Fruit fly (Drosophila melanogaster) whole organism, embryonic: ENCODE measurements around the gene CG42237.
A peak's percentile ranks its signal among the peaks of the same experiment; 100 is the strongest.

Experiments
- Awh ChIP-seq: fragments of 200-800 bp; sonication (Bioruptor generic); IDR thresholded peaks from 2 replicates; pipeline ENCODE4, ENCODE4 v1.3.6; 2022; ENCODE audit warnings: missing biosample characterization, missing genetic modification characterization
- CG10267 ChIP-seq: fragments of 200-800 bp; sonication (Bioruptor generic); optimal IDR thresholded peaks from 2 replicates; lab custom pipeline; 2018; ENCODE audit warnings: missing biosample characterization, mild to moderate bottlenecking, missing genetic modification characterization, moderate library complexity
- CG10366 ChIP-seq: fragments of 200-800 bp; sonication (Bioruptor generic); IDR thresholded peaks from 2 replicates; pipeline ENCODE4 v1.3.6; 2022; ENCODE audit warnings: missing biosample characterization, missing genetic modification characterization
- CG11247 ChIP-seq: fragments of 200-800 bp; sonication (Bioruptor generic); IDR thresholded peaks from 2 replicates; pipeline ENCODE4 v1.3.6; 2022; ENCODE audit warnings: missing biosample characterization, missing genetic modification characterization
- CG11398 ChIP-seq: fragments of 200-800 bp; sonication (Bioruptor generic); optimal IDR thresholded peaks from 2 replicates; lab custom pipeline; 2016; ENCODE audit warnings: missing biosample characterization, missing genetic modification characterization
- CG11695 ChIP-seq: fragments of 200-800 bp; sonication (Bioruptor generic); IDR thresholded peaks from 3 replicates; pipeline ENCODE4 v1.3.6; 2022; ENCODE audit warnings: missing biosample characterization, missing genetic modification characterization
- CG12071 ChIP-seq: fragments of 200-800 bp; sonication (Bioruptor generic); optimal IDR thresholded peaks from 3 replicates; lab custom pipeline; 2018; ENCODE audit warnings: missing biosample characterization, mild to moderate bottlenecking, missing genetic modification characterization
- CG15601 ChIP-seq: fragments of 200-800 bp; sonication (Bioruptor generic); optimal IDR thresholded peaks from 3 replicates; lab custom pipeline; 2019; ENCODE audit warnings: missing biosample characterization, mild to moderate bottlenecking, missing genetic modification characterization, moderate library complexity
- CG17361 ChIP-seq: fragments of 200-800 bp; sonication (Bioruptor generic); IDR thresholded peaks from 3 replicates; pipeline ENCODE4 v1.3.6; 2022; ENCODE audit warnings: missing biosample characterization, missing genetic modification characterization
- CG17385 ChIP-seq: fragments of 200-800 bp; sonication (Bioruptor generic); optimal IDR thresholded peaks from 3 replicates; lab custom pipeline; 2018; ENCODE audit warnings: missing biosample characterization, mild to moderate bottlenecking, missing genetic modification characterization
- CG1832 ChIP-seq: fragments of 200-800 bp; sonication (Bioruptor generic); optimal IDR thresholded peaks from 2 replicates; lab custom pipeline; 2017; ENCODE audit warnings: missing biosample characterization, mild to moderate bottlenecking, missing genetic modification characterization, inconsistent platforms
- CG18764 ChIP-seq: fragments of 200-800 bp; sonication (Bioruptor generic); optimal IDR thresholded peaks from 3 replicates; lab custom pipeline; 2016; ENCODE audit warnings: missing biosample characterization, missing genetic modification characterization
- CG2120 ChIP-seq: fragments of 200-800 bp; sonication (Bioruptor generic); optimal IDR thresholded peaks from 3 replicates; lab custom pipeline; 2016; ENCODE audit warnings: missing biosample characterization, missing genetic modification characterization
- CG32532 ChIP-seq: fragments of 200-800 bp; sonication (Bioruptor generic); IDR thresholded peaks from 2 replicates; pipeline ENCODE4 v1.3.6; 2022; ENCODE audit warnings: missing biosample characterization, missing genetic modification characterization
- CG3281 ChIP-seq: fragments of 200-800 bp; sonication (Bioruptor generic); optimal IDR thresholded peaks from 3 replicates; lab custom pipeline; 2017; ENCODE audit warnings: missing biosample characterization, mild to moderate bottlenecking, missing genetic modification characterization
- CG4404 ChIP-seq: fragments of 200-800 bp; sonication (Bioruptor generic); IDR thresholded peaks from 2 replicates; pipeline ENCODE4 v1.3.6; 2022; ENCODE audit warnings: missing biosample characterization, missing genetic modification characterization
- CG4424 ChIP-seq: fragments of 200-800 bp; sonication (Bioruptor generic); optimal IDR thresholded peaks from 3 replicates; lab custom pipeline; 2016; ENCODE audit warnings: missing biosample characterization, missing genetic modification characterization
- CG5245 ChIP-seq: fragments of 200-800 bp; sonication (Bioruptor generic); optimal IDR thresholded peaks from 3 replicates; lab custom pipeline; 2016; ENCODE audit warnings: missing biosample characterization, missing genetic modification characterization
- CG6272 ChIP-seq: fragments of 200-800 bp; sonication (Bioruptor generic); IDR thresholded peaks from 2 replicates; pipeline ENCODE4 v1.3.6; 2022; ENCODE audit warnings: missing biosample characterization, missing genetic modification characterization
- CG9817 ChIP-seq: fragments of 200-800 bp; sonication (Bioruptor generic); optimal IDR thresholded peaks from 2 replicates; lab custom pipeline; 2018; ENCODE audit warnings: missing biosample characterization, mild to moderate bottlenecking, missing genetic modification characterization, moderate library complexity
- CkIIα-i1 ChIP-seq: fragments of 200-800 bp; sonication (Bioruptor generic); IDR thresholded peaks from 2 replicates; pipeline ENCODE4 v1.3.6; 2022; ENCODE audit warnings: missing biosample characterization, missing genetic modification characterization
- CrebB ChIP-seq: fragments of 200-800 bp; sonication (Bioruptor generic); optimal IDR thresholded peaks from 3 replicates; lab custom pipeline; 2018; ENCODE audit warnings: missing biosample characterization, mild to moderate bottlenecking, missing genetic modification characterization
- Dip2 ChIP-seq: fragments of 200-800 bp; sonication (Bioruptor generic); IDR thresholded peaks from 2 replicates; pipeline ENCODE4 v1.3.6; 2022; ENCODE audit warnings: missing biosample characterization, missing genetic modification characterization
- Hmr ChIP-seq: fragments of 200-800 bp; sonication (Bioruptor generic); optimal IDR thresholded peaks from 3 replicates; lab custom pipeline; 2017; ENCODE audit warnings: mild to moderate bottlenecking, missing biosample characterization, missing genetic modification reagents, missing genetic modification characterization
- Hmx ChIP-seq: fragments of 200-800 bp; sonication (Bioruptor generic); optimal IDR thresholded peaks from 2 replicates; lab custom pipeline; 2016; ENCODE audit warnings: missing biosample characterization, missing genetic modification characterization
- Lpt ChIP-seq: fragments of >200 bp; optimal IDR thresholded peaks from 2 replicates; lab custom pipeline; 2018; ENCODE audit warnings: missing biosample characterization, missing genetic modification characterization
- MESR4 ChIP-seq: fragments of 200-800 bp; sonication (Bioruptor generic); optimal IDR thresholded peaks from 2 replicates; lab custom pipeline; 2018; ENCODE audit warnings: missing biosample characterization, mild to moderate bottlenecking, missing genetic modification characterization, moderate library complexity
- Max ChIP-seq: fragments of 200-800 bp; sonication (Bioruptor generic); optimal IDR thresholded peaks from 2 replicates; lab custom pipeline; 2016; ENCODE audit warnings: missing biosample characterization, mild to moderate bottlenecking, missing genetic modification characterization
- NC2α ChIP-seq: fragments of 200-800 bp; sonication (Bioruptor generic); optimal IDR thresholded peaks from 2 replicates; lab custom pipeline; 2016; ENCODE audit warnings: missing biosample characterization, missing genetic modification characterization
- Nf-YA ChIP-seq: fragments of 200-800 bp; sonication (Bioruptor generic); IDR thresholded peaks from 2 replicates; pipeline ENCODE4 v1.3.6; 2022; ENCODE audit warnings: missing biosample characterization, missing genetic modification characterization
- Usf ChIP-seq: fragments of 200-800 bp; sonication (Bioruptor generic); optimal IDR thresholded peaks from 2 replicates; lab custom pipeline; 2017; ENCODE audit warnings: missing genotype, missing biosample characterization, missing genetic modification characterization
- al ChIP-seq: fragments of 200-800 bp; sonication (Bioruptor generic); IDR thresholded peaks from 2 replicates; pipeline ENCODE4 v1.3.6; 2022; ENCODE audit warnings: missing biosample characterization, missing genetic modification characterization
- ap ChIP-seq: fragments of 200-800 bp; sonication (Bioruptor generic); IDR thresholded peaks from 2 replicates; pipeline ENCODE4 v1.3.6; 2022; ENCODE audit warnings: missing biosample characterization, missing genetic modification characterization
- cg ChIP-seq: fragments of 200-800 bp; sonication (Bioruptor generic); optimal IDR thresholded peaks from 3 replicates; lab custom pipeline; 2019; ENCODE audit warnings: missing biosample characterization, mild to moderate bottlenecking, missing genetic modification characterization, moderate library complexity
- dati ChIP-seq: fragments of 200-800 bp; sonication (Bioruptor generic); IDR thresholded peaks from 2 replicates; pipeline ENCODE4 v1.3.6; 2022; ENCODE audit warnings: missing biosample characterization, missing genetic modification characterization
- esg ChIP-seq: fragments of 200-800 bp; sonication (Bioruptor generic); conservative IDR thresholded peaks from 2 replicates; pipeline ENCODE4 v1.3.6; 2022; ENCODE audit warnings: missing biosample characterization, missing genetic modification characterization
- eve ChIP-seq, 2 experiments: fragments of >200 bp; optimal IDR thresholded peaks; 2 replicates each; lab custom pipeline; 2017; ENCODE audit warnings: missing biosample characterization in 2 of 2, missing genetic modification characterization in 2 of 2
- hth ChIP-seq: fragments of >200 bp; optimal IDR thresholded peaks from 2 replicates; lab custom pipeline; 2017; ENCODE audit warnings: inconsistent platforms
- ken ChIP-seq: fragments of 200-800 bp; sonication (Bioruptor generic); IDR thresholded peaks from 3 replicates; pipeline ENCODE4 v1.3.6; 2022; ENCODE audit warnings: missing biosample characterization, missing genetic modification characterization
- nau ChIP-seq: fragments of 200-800 bp; sonication (Bioruptor generic); optimal IDR thresholded peaks from 3 replicates; lab custom pipeline; 2017; ENCODE audit warnings: missing biosample characterization, mild to moderate bottlenecking, missing genetic modification characterization, missing genetic modification reagents
- nerfin-1 ChIP-seq: fragments of 200-800 bp; sonication (Bioruptor generic); optimal IDR thresholded peaks from 3 replicates; lab custom pipeline; 2019; ENCODE audit warnings: missing biosample characterization, mild to moderate bottlenecking, missing genetic modification characterization, moderate library complexity
- pros ChIP-seq: fragments of 200-800 bp; sonication (Bioruptor generic); optimal IDR thresholded peaks from 3 replicates; lab custom pipeline; 2019; ENCODE audit warnings: missing biosample characterization, mild to moderate bottlenecking, missing genetic modification characterization, moderate library complexity
- ranshi ChIP-seq: fragments of 200-800 bp; sonication (Bioruptor generic); IDR thresholded peaks from 2 replicates; pipeline ENCODE4 v1.3.6; 2022; ENCODE audit warnings: missing biosample characterization, missing genetic modification characterization
- sc ChIP-seq, 3 experiments: fragments of >200 bp in 2 of 3; fragments of 200-800 bp in 1 of 3; sonication (Bioruptor generic) in 1 of 3; optimal IDR thresholded peaks; 2 replicates in 2 of 3; 3 replicates in 1 of 3; lab custom pipeline; 2017; ENCODE audit warnings: mild to moderate bottlenecking in 1 of 3, missing biosample characterization in 1 of 3, missing genetic modification characterization in 1 of 3, missing genetic modification reagents in 1 of 3
- sima ChIP-seq: fragments of 200-800 bp; sonication (Bioruptor generic); optimal IDR thresholded peaks from 2 replicates; lab custom pipeline; 2016; ENCODE audit warnings: missing biosample characterization, missing genetic modification characterization
- trem ChIP-seq: fragments of 200-800 bp; optimal IDR thresholded peaks from 3 replicates; lab custom pipeline; 2019; ENCODE audit warnings: missing biosample characterization, mild to moderate bottlenecking, missing genetic modification characterization, moderate library complexity
- trh ChIP-seq: fragments of 200-800 bp; sonication (Bioruptor generic); optimal IDR thresholded peaks from 2 replicates; lab custom pipeline; 2016; ENCODE audit warnings: missing biosample characterization, missing genetic modification characterization
- tup ChIP-seq: fragments of 200-800 bp; sonication (Bioruptor generic); optimal IDR thresholded peaks from 2 replicates; lab custom pipeline; 2016; ENCODE audit warnings: missing biosample characterization, mild to moderate bottlenecking, missing genetic modification characterization, moderate library complexity
- vnd ChIP-seq: fragments of 200-800 bp; sonication (Bioruptor generic); IDR thresholded peaks from 3 replicates; pipeline ENCODE4 v1.3.6; 2022; ENCODE audit warnings: missing biosample characterization, missing genetic modification characterization; ENCODE audit not compliant: partially characterized antibody
- wor ChIP-seq: fragments of 200-800 bp; sonication (Bioruptor generic); IDR thresholded peaks from 2 replicates; pipeline ENCODE4 v1.3.6; 2022; ENCODE audit warnings: missing biosample characterization, missing genetic modification characterization
- yki ChIP-seq: fragments of >200 bp; optimal IDR thresholded peaks from 3 replicates; lab custom pipeline; 2018
- zfh2 ChIP-seq: fragments of 200-800 bp; sonication (Bioruptor generic); optimal IDR thresholded peaks from 2 replicates; lab custom pipeline; 2016; ENCODE audit warnings: missing biosample characterization, missing genetic modification characterization

CG42237 gene

DNA sequence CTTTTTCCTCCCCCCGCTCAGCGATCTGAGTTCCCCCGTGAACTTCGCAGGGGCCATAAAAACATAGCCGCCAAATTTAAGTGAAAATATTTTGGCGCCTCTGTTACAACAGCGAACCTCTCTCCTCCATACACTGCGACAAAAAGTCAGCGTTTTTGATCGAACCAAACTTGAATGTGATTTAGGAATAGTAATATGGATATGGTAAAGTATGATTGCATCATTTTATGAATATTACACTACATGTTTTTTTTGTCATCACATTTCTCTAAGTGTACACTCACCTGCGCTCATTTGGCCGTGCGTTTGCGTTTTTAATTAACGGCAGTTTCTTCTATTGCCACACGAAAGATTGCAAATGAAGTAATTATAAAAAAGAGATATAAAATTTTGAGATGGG is 20.8 kb downstream of the CG42237 start (continued):
- no peak for TF ChIP-seq NC2α
- TF ChIP-seq CG4424, result peak; percentile 63
- peak; percentile 69 for TF ChIP-seq ranshi (GFP tag; lab: Robert Waterston, UW)
- peak in 1 of 2 experiments; percentile 86 for TF ChIP-seq eve (GFP tag; optimal IDR thresholded peaks at IDR 0.05; lab: Kevin White, UChicago)
- no peak for TF ChIP-seq trem (tag; lab: Kevin White, UChicago)
- TF ChIP-seq sc (optimal IDR thresholded peaks at IDR 0.05; lab: Kevin White, UChicago), result no peak
- TF ChIP-seq sc (GFP tag; optimal IDR thresholded peaks at IDR 0.05; lab: Kevin White, UChicago), result no peak
- peak; percentile 60 for TF ChIP-seq CG12071
- TF ChIP-seq Lpt (GFP tag; lab: Kevin White, UChicago), result no peak
- TF ChIP-seq CrebB, result no peak
- TF ChIP-seq CG2120 (GFP tag; lab: Kevin White, UChicago), result peak; percentile 24
- no peak for TF ChIP-seq CG6272 (GFP tag; lab: Robert Waterston, UW)
- no peak for TF ChIP-seq vnd (GFP tag; lab: Robert Waterston, UW)
- TF ChIP-seq CG18764 (GFP tag; lab: Kevin White, UChicago), result peak; percentile 12
- TF ChIP-seq ken, result peak; percentile 78
- no peak for TF ChIP-seq CG1832 (GFP tag; lab: Kevin White, UChicago)
- no peak for TF ChIP-seq cg
- TF ChIP-seq hth (lab: Kevin White, UChicago), result no peak
- TF ChIP-seq al, result no peak
- TF ChIP-seq Nf-YA (GFP tag; lab: Robert Waterston, UW), result no peak
- TF ChIP-seq CG11247, result 0 out of 2 replicates have a peak, but pooled peaks have one; percentile 7
- TF ChIP-seq CG10366 (GFP tag; lab: Robert Waterston, UW), result peak; percentile 60
- TF ChIP-seq CG17361 (GFP tag; lab: Robert Waterston, UW), result peak; percentile 64
- no peak for TF ChIP-seq pros (GFP tag; lab: Kevin White, UChicago)
- TF ChIP-seq CG10267 (tag; lab: Kevin White, UChicago), result peak; percentile 27
- TF ChIP-seq nerfin-1, result peak; percentile 53
- 0 out of 2 replicates have a peak, but pooled peaks have one; percentile 37 for TF ChIP-seq wor (GFP tag; lab: Robert Waterston, UW)
- TF ChIP-seq Usf (GFP tag; lab: Kevin White, UChicago), result no peak
- TF ChIP-seq CG3281 (GFP tag; lab: Kevin White, UChicago), result no peak
- TF ChIP-seq Dip2 (GFP tag; lab: Robert Waterston, UW), result no peak
- TF ChIP-seq CG11398 (GFP tag; lab: Kevin White, UChicago), result peak; percentile 13
- TF ChIP-seq Hmx, result no peak
- TF ChIP-seq esg (GFP tag; lab: Robert Waterston, UW), result peak; percentile 38; the same call in 1 of the 2 replicates
- no peak for TF ChIP-seq CG15601
- no peak for TF ChIP-seq sima
- no peak for TF ChIP-seq trh (GFP tag; lab: Kevin White, UChicago)
- TF ChIP-seq CG4404 (GFP tag; lab: Robert Waterston, UW), result no peak
- TF ChIP-seq MESR4 (GFP tag; lab: Kevin White, UChicago), result no peak
- TF ChIP-seq yki (lab: Kevin White, UChicago), result no peak
- peak; percentile 26 for TF ChIP-seq CG9817 (tag; lab: Kevin White, UChicago)
- peak; percentile 48; the same call in 1 of the 2 replicates for TF ChIP-seq dati (GFP tag; lab: Robert Waterston, UW)
- TF ChIP-seq nau (GFP tag; lab: Kevin White, UChicago), result peak; percentile 33
- TF ChIP-seq CG32532 (GFP tag; lab: Robert Waterston, UW), result peak; percentile 45
- no peak for TF ChIP-seq CkIIα-i1
- TF ChIP-seq CG17385 (GFP tag; lab: Kevin White, UChicago), result peak; percentile 60
- TF ChIP-seq ap, result peak; percentile 29; the same call in 1 of the 2 replicates
- TF ChIP-seq Max (GFP tag; lab: Kevin White, UChicago), result peak; percentile 11
- peak; percentile 42 for TF ChIP-seq zfh2 (GFP tag; lab: Kevin White, UChicago)
- TF ChIP-seq Hmr (GFP tag; lab: Kevin White, UChicago), result peak; percentile 21
- TF ChIP-seq tup (GFP tag; lab: Kevin White, UChicago), result no peak
- TF ChIP-seq Awh, result peak; percentile 75
- TF ChIP-seq CG11695 (GFP tag; lab: Robert Waterston, UW), result peak; percentile 54; the same call in 1 of the 3 replicates
- TF ChIP-seq CG5245 (GFP tag; lab: Kevin White, UChicago), result peak; percentile 47
